Fruit fly (Drosophila melanogaster): ENCODE measurements around the gene nau.
A peak's percentile ranks its signal among the peaks of the same experiment; 100 is the strongest.

Gene nau

dm6 chr3R:23669401-23670216, 48.5 kb downstream of the nau start, which contains the start of gene CG31145 (continued):
- TF ChIP-seq pita (GFP tag; optimal IDR thresholded peaks at IDR 0.05) (no peak), pzg (GFP tag; optimal IDR thresholded peaks at IDR 0.05) (peak; percentile 35), ash1 (GFP tag; optimal IDR thresholded peaks at IDR 0.05) (peak; percentile 82), ssp (GFP tag; IDR thresholded peaks at IDR 0.05) (peak; percentile 95), Camta (GFP tag; optimal IDR thresholded peaks at IDR 0.05) (peak; percentile 100), CG2889 (GFP tag; IDR thresholded peaks at IDR 0.05) (peak; percentile 98), Hmx (GFP tag; optimal IDR thresholded peaks at IDR 0.05) (peak; percentile 98), mam (GFP tag; optimal IDR thresholded peaks at IDR 0.05) (peak; percentile 100), jumu (GFP tag; optimal IDR thresholded peaks at IDR 0.05) (peak; percentile 99), mld (GFP tag; IDR thresholded peaks at IDR 0.05; ENCODE audit: partially characterized antibody) (peak; percentile 56; the same call in 1 of the 3 replicates), Doc2 (GFP tag; IDR thresholded peaks at IDR 0.05) (peak; percentile 97; the same call in 1 of the 2 replicates), Ravus (GFP tag; IDR thresholded peaks at IDR 0.05) (peak; percentile 98), ewg (GFP tag; optimal IDR thresholded peaks at IDR 0.05) (peak; percentile 99), sens (GFP tag) (peak; percentile 100), twi (tag; optimal IDR thresholded peaks at IDR 0.05) (peak; percentile 98), TFAM (GFP tag; optimal IDR thresholded peaks at IDR 0.05) (peak; percentile 95), fu2 (GFP tag; optimal IDR thresholded peaks at IDR 0.05) (peak; percentile 99), pfk (GFP tag; optimal IDR thresholded peaks at IDR 0.05) (peak; percentile 47), CG9932 (GFP tag; IDR thresholded peaks at IDR 0.05) (peak; percentile 98), Dbx (GFP tag; IDR thresholded peaks at IDR 0.05) (peak; percentile 99), CG4820 (GFP tag; optimal IDR thresholded peaks at IDR 0.05) (peak; percentile 99), tx (GFP tag; optimal IDR thresholded peaks at IDR 0.05) (peak; percentile 99), Rfx (GFP tag; IDR thresholded peaks at IDR 0.05) (peak; percentile 99), Meics (GFP tag; optimal IDR thresholded peaks at IDR 0.05) (peak; percentile 100), Hr78 (GFP tag; optimal IDR thresholded peaks at IDR 0.05) (peak in 1 of 2 experiments; percentile 98), CG14050 (GFP tag; IDR thresholded peaks at IDR 0.05) (peak; percentile 99), Sry-δ (GFP tag; optimal IDR thresholded peaks at IDR 0.05) (peak; percentile 84), Xbp1 (GFP tag; optimal IDR thresholded peaks at IDR 0.05) (peak; percentile 100), CG2199 (GFP tag; IDR thresholded peaks at IDR 0.05) (peak; percentile 99), CG18764 (GFP tag; optimal IDR thresholded peaks at IDR 0.05) (peak; percentile 99), CG13123 (GFP tag; optimal IDR thresholded peaks at IDR 0.05) (peak; percentile 98), Lhr (GFP tag; optimal IDR thresholded peaks at IDR 0.05) (peak; percentile 98), CG8089 (GFP tag; optimal IDR thresholded peaks at IDR 0.05) (peak; percentile 99), HLH4C (GFP tag; IDR thresholded peaks at IDR 0.05; ENCODE audit: partially characterized antibody) (no peak), Lpt (GFP tag; optimal IDR thresholded peaks at IDR 0.05) (no peak), CG1832 (GFP tag; optimal IDR thresholded peaks at IDR 0.05) (no peak), Antp (GFP tag; optimal IDR thresholded peaks at IDR 0.05) (peak; percentile 99), btn (GFP tag; optimal IDR thresholded peaks at IDR 0.05) (peak; percentile 99), so (GFP tag; IDR thresholded peaks at IDR 0.05) (peak; percentile 99), bowl (GFP tag; IDR thresholded peaks at IDR 0.05) (peak; percentile 95), wdn (GFP tag; IDR thresholded peaks at IDR 0.05) (peak; percentile 98), Side (GFP tag; optimal IDR thresholded peaks at IDR 0.05) (peak; percentile 100), gsb (GFP tag; IDR thresholded peaks at IDR 0.05) (peak; percentile 99), lov (optimal IDR thresholded peaks at IDR 0.05) (no peak), lov (GFP tag; IDR thresholded peaks at IDR 0.05) (peak; percentile 94), lilli (GFP tag; optimal IDR thresholded peaks at IDR 0.05) (peak; percentile 100), ttk (GFP tag; IDR thresholded peaks at IDR 0.05) (peak; percentile 99), lmd (GFP tag; IDR thresholded peaks at IDR 0.05) (peak; percentile 100), Oaz (GFP tag; IDR thresholded peaks at IDR 0.05) (peak; percentile 99), prd (optimal IDR thresholded peaks at IDR 0.05) (no peak), prd (GFP tag; IDR thresholded peaks at IDR 0.05) (peak; percentile 99)
